Worm (Caenorhabditis elegans) whole organism, L4 larva: ENCODE data around the gene dot-1.3.

Source experiments
- ceh-28 ChIP-seq: fragments of 150-350 bp; optimal IDR thresholded peaks from 2 replicates; lab custom pipeline; 2014; ENCODE audit warnings: missing biosample characterization, missing genetic modification reagents, missing genetic modification characterization
- fkh-10 ChIP-seq: fragments of 150-350 bp; optimal IDR thresholded peaks from 2 replicates; lab custom pipeline; 2014; ENCODE audit warnings: missing biosample characterization, missing genetic modification reagents, missing genetic modification characterization
- gei-8 ChIP-seq: fragments of 200-800 bp; sonication (Bioruptor generic); optimal IDR thresholded peaks from 2 replicates; lab custom pipeline; 2018; ENCODE audit warnings: mild to moderate bottlenecking, missing genetic modification characterization, missing compliant biosample characterization
- nhr-48 ChIP-seq: sonication (generic microtip); optimal IDR thresholded peaks from 2 replicates; lab custom pipeline; 2016; ENCODE audit warnings: mild to moderate bottlenecking, missing genetic modification characterization, missing compliant biosample characterization
- nhr-76 ChIP-seq: fragments of 150-350 bp; optimal IDR thresholded peaks from 2 replicates; lab custom pipeline; 2014; ENCODE audit warnings: missing biosample characterization, missing genetic modification characterization
- pha-4 ChIP-seq, 2 experiments: fragments of 150-350 bp in 1 of 2; fragments of 200-800 bp in 1 of 2; sonication (Bioruptor generic) in 1 of 2; IDR thresholded peaks in 1 of 2; optimal IDR thresholded peaks in 1 of 2; 2 replicates each; pipeline versions ENCODE4 v1.3.6 to Lab custom; 2014 to 2022; ENCODE audit warnings: missing genetic modification characterization in 2 of 2, missing genetic modification reagents in 2 of 2, missing biosample characterization in 1 of 2, missing compliant biosample characterization in 1 of 2
- unc-39 ChIP-seq: sonication (generic microtip); optimal IDR thresholded peaks from 2 replicates; lab custom pipeline; 2017; ENCODE audit warnings: missing biosample characterization, missing genetic modification characterization

- TF ChIP-seq unc-39 (tag; lab: Kevin White, UChicago) (no peak), gei-8 (GFP tag; lab: Kevin White, UChicago) (no peak), nhr-76 (no peak), ceh-28 (tag; lab: Kevin White, UChicago) (no peak), nhr-48 (tag; lab: Kevin White, UChicago) (no peak), pha-4 (GFP tag; IDR thresholded peaks at IDR 0.05; lab: Robert Waterston, UW) (peak; percentile 69; the same call in 1 of the 2 replicates), pha-4 (tag; optimal IDR thresholded peaks at IDR 0.05; lab: Kevin White, UChicago) (no peak), fkh-10 (GFP tag; lab: Kevin White, UChicago) (no peak)
These were observed 45.2 kb upstream of the dot-1.3 start for ce11 chrX:12347822-12348221.
